Worm (Caenorhabditis elegans) whole organism, L4 larva: Measurements from ENCODE around the gene K11H12.10.
A peak's percentile ranks its signal among the peaks of the same experiment; 100 is the strongest.

Source experiments
- F10B5.3 ChIP-seq: sonication (generic microtip); optimal IDR thresholded peaks from 2 replicates; lab custom pipeline; 2016; ENCODE audit warnings: mild to moderate bottlenecking, missing genetic modification characterization, missing compliant biosample characterization
- F37D6.2 ChIP-seq: sonication (generic microtip); optimal IDR thresholded peaks from 2 replicates; lab custom pipeline; 2016; ENCODE audit warnings: mild to moderate bottlenecking, missing genetic modification characterization, missing compliant biosample characterization
- T20F7.1 ChIP-seq: fragments of 200-800 bp; sonication (Bioruptor generic); optimal IDR thresholded peaks from 2 replicates; lab custom pipeline; 2018; ENCODE audit warnings: mild to moderate bottlenecking, missing genetic modification characterization, missing compliant biosample characterization
- ZK337.2 ChIP-seq: fragments of 200-800 bp; sonication (Bioruptor generic); IDR thresholded peaks from 2 replicates; pipeline ENCODE4 v1.3.6; 2022; ENCODE audit warnings: missing genetic modification reagents, missing genetic modification characterization, missing compliant biosample characterization
- aha-1 ChIP-seq: fragments of 150-350 bp; peaks from one replicate; lab custom pipeline; 2014; ENCODE audit warnings: missing biosample characterization, missing genetic modification characterization
- arid-1 ChIP-seq: fragments of 200-800 bp; sonication (Bioruptor generic); conservative IDR thresholded peaks from 2 replicates; pipeline ENCODE4 v1.3.6; 2022; ENCODE audit warnings: missing genetic modification reagents, missing genetic modification characterization, missing compliant biosample characterization
- ceh-20 ChIP-seq: fragments of 200-800 bp; sonication (Bioruptor generic); IDR thresholded peaks from 2 replicates; pipeline ENCODE4 v1.3.6; 2022; ENCODE audit warnings: missing genetic modification reagents, missing genetic modification characterization, missing compliant biosample characterization
- ceh-28 ChIP-seq: fragments of 150-350 bp; optimal IDR thresholded peaks from 2 replicates; lab custom pipeline; 2014; ENCODE audit warnings: missing biosample characterization, missing genetic modification reagents, missing genetic modification characterization
- ceh-32 ChIP-seq: sonication (generic microtip); optimal IDR thresholded peaks from 2 replicates; lab custom pipeline; 2016; ENCODE audit warnings: mild to moderate bottlenecking, missing genetic modification characterization, missing compliant biosample characterization; ENCODE audit not compliant: poor library complexity
- ceh-44 ChIP-seq: fragments of 200-800 bp; sonication (Bioruptor generic); IDR thresholded peaks from 2 replicates; pipeline ENCODE4 v1.3.6; 2022; ENCODE audit warnings: missing genetic modification reagents, missing genetic modification characterization, missing compliant biosample characterization
- ctbp-1 ChIP-seq: fragments of 200-800 bp; sonication (Bioruptor generic); IDR thresholded peaks from 2 replicates; pipeline ENCODE4 v1.3.6; 2022; ENCODE audit warnings: missing genetic modification reagents, missing genetic modification characterization, missing compliant biosample characterization
- daf-12 ChIP-seq: fragments of 150-350 bp; optimal IDR thresholded peaks from 2 replicates; lab custom pipeline; 2014; ENCODE audit warnings: missing biosample characterization, missing genetic modification reagents, missing genetic modification characterization
- daf-16 ChIP-seq, 3 experiments: sonication (generic microtip); optimal IDR thresholded peaks; 2 replicates each; lab custom pipeline; 2016 to 2017; ENCODE audit warnings: missing genetic modification characterization in 3 of 3, missing genetic modification reagents in 3 of 3, mild to moderate bottlenecking in 2 of 3, missing compliant biosample characterization in 2 of 3, missing biosample characterization in 1 of 3, moderate library complexity in 1 of 3
- dmd-8 ChIP-seq: fragments of 200-800 bp; sonication (Bioruptor generic); IDR thresholded peaks from 2 replicates; pipeline ENCODE4 v1.3.6; 2022; ENCODE audit warnings: missing genetic modification characterization, missing compliant biosample characterization
- dve-1 ChIP-seq: sonication (generic microtip); optimal IDR thresholded peaks from 2 replicates; lab custom pipeline; 2017; ENCODE audit warnings: antibody characterized with exemption, mild to moderate bottlenecking, missing genetic modification characterization, missing compliant biosample characterization; ENCODE audit not compliant: insufficient read depth
- egl-27 ChIP-seq: sonication (generic microtip); optimal IDR thresholded peaks from 3 replicates; lab custom pipeline; 2017; ENCODE audit warnings: missing biosample characterization, missing genetic modification reagents, missing genetic modification characterization
- fkh-10 ChIP-seq: fragments of 150-350 bp; optimal IDR thresholded peaks from 2 replicates; lab custom pipeline; 2014; ENCODE audit warnings: missing biosample characterization, missing genetic modification reagents, missing genetic modification characterization
- gei-8 ChIP-seq: fragments of 200-800 bp; sonication (Bioruptor generic); optimal IDR thresholded peaks from 2 replicates; lab custom pipeline; 2018; ENCODE audit warnings: mild to moderate bottlenecking, missing genetic modification characterization, missing compliant biosample characterization
- hlh-11 ChIP-seq: fragments of 200-800 bp; sonication (Bioruptor generic); optimal IDR thresholded peaks from 2 replicates; lab custom pipeline; 2018; ENCODE audit warnings: mild to moderate bottlenecking, missing genetic modification characterization, missing compliant biosample characterization
- hmg-1.1 ChIP-seq: fragments of 200-800 bp; sonication (Bioruptor generic); IDR thresholded peaks from 2 replicates; pipeline ENCODE4 v1.3.6; 2022; ENCODE audit warnings: missing genetic modification reagents, missing genetic modification characterization, missing compliant biosample characterization
- mdl-1 ChIP-seq, 2 experiments: fragments of 150-350 bp in 1 of 2; sonication (generic microtip) in 1 of 2; optimal IDR thresholded peaks; 2 replicates each; lab custom pipeline; 2014 to 2017; ENCODE audit warnings: missing biosample characterization in 2 of 2, missing genetic modification characterization in 2 of 2
- mep-1 ChIP-seq: fragments of 150-350 bp; sonication (generic microtip); optimal IDR thresholded peaks from 3 replicates; lab custom pipeline; 2014; ENCODE audit warnings: missing biosample characterization, missing genetic modification characterization
- mes-2 ChIP-seq: sonication (generic microtip); optimal IDR thresholded peaks from 2 replicates; lab custom pipeline; 2016; ENCODE audit warnings: missing genotype, mild to moderate bottlenecking, missing genetic modification characterization, missing compliant biosample characterization; ENCODE audit not compliant: poor library complexity, severe bottlenecking
- nhr-10 ChIP-seq: fragments of 150-350 bp; optimal IDR thresholded peaks from 2 replicates; lab custom pipeline; 2014; ENCODE audit warnings: missing biosample characterization, missing genetic modification characterization
- nhr-102 ChIP-seq: sonication (generic microtip); optimal IDR thresholded peaks from 2 replicates; lab custom pipeline; 2016; ENCODE audit warnings: mild to moderate bottlenecking, missing genetic modification characterization, moderate library complexity, missing compliant biosample characterization
- nhr-11 ChIP-seq: fragments of 150-350 bp; optimal IDR thresholded peaks from 2 replicates; lab custom pipeline; 2014; ENCODE audit warnings: missing biosample characterization, missing genetic modification characterization
- nhr-25 ChIP-seq: sonication (generic microtip); optimal IDR thresholded peaks from 2 replicates; lab custom pipeline; 2017; ENCODE audit warnings: missing genetic modification characterization, mild to moderate bottlenecking, missing compliant biosample characterization, antibody characterized with exemption, moderate library complexity, borderline replicate concordance; ENCODE audit not compliant: insufficient read depth
- nhr-28 ChIP-seq: fragments of 150-350 bp; optimal IDR thresholded peaks from 2 replicates; lab custom pipeline; 2014; ENCODE audit warnings: missing biosample characterization, missing genetic modification characterization
- nhr-42 ChIP-seq: fragments of 200-800 bp; sonication (Bioruptor generic); IDR thresholded peaks from 2 replicates; pipeline ENCODE4 v1.3.6; 2022; ENCODE audit warnings: missing genetic modification characterization, missing compliant biosample characterization
- nhr-48 ChIP-seq: sonication (generic microtip); optimal IDR thresholded peaks from 2 replicates; lab custom pipeline; 2016; ENCODE audit warnings: mild to moderate bottlenecking, missing genetic modification characterization, missing compliant biosample characterization
- nhr-6 ChIP-seq: fragments of 150-350 bp; optimal IDR thresholded peaks from 2 replicates; lab custom pipeline; 2014; ENCODE audit warnings: missing biosample characterization, missing genetic modification characterization
- skn-1 ChIP-seq: fragments of 150-350 bp; optimal IDR thresholded peaks from 2 replicates; lab custom pipeline; 2014; ENCODE audit warnings: missing biosample characterization, missing genetic modification characterization
- snpc-1.2 ChIP-seq: fragments of 200-800 bp; sonication (Bioruptor generic); IDR thresholded peaks from 2 replicates; pipeline ENCODE4 v1.3.6; 2022; ENCODE audit warnings: missing genetic modification reagents, missing genetic modification characterization, missing compliant biosample characterization
- snpc-4 ChIP-seq: fragments of 150-350 bp; optimal IDR thresholded peaks from 2 replicates; lab custom pipeline; 2014; ENCODE audit warnings: missing biosample characterization, missing genetic modification characterization
- tag-97 ChIP-seq: fragments of 200-800 bp; sonication (Bioruptor generic); IDR thresholded peaks from 2 replicates; pipeline ENCODE4 v1.3.6; 2022; ENCODE audit warnings: missing genetic modification characterization, missing compliant biosample characterization
- tra-1 ChIP-seq: fragments of 200-800 bp; sonication (Bioruptor generic); IDR thresholded peaks from 2 replicates; pipeline ENCODE4 v1.3.6; 2022; ENCODE audit warnings: missing genetic modification reagents, missing genetic modification characterization, missing compliant biosample characterization
- unc-39 ChIP-seq: sonication (generic microtip); optimal IDR thresholded peaks from 2 replicates; lab custom pipeline; 2017; ENCODE audit warnings: missing biosample characterization, missing genetic modification characterization
- unc-62 ChIP-seq, 3 experiments: fragments of 150-350 bp in 1 of 3; sonication (generic microtip); optimal IDR thresholded peaks in 2 of 3; peaks in 1 of 3; 1 replicate in 1 of 3; 2 replicates in 2 of 3; lab custom pipeline; 2014 to 2017; ENCODE audit warnings: missing biosample characterization in 3 of 3, missing genetic modification characterization in 3 of 3, missing genetic modification reagents in 3 of 3, missing genotype in 1 of 3
- vab-7 ChIP-seq: fragments of 200-800 bp; sonication (Bioruptor generic); IDR thresholded peaks from 2 replicates; pipeline ENCODE4 v1.3.6; 2022; ENCODE audit warnings: missing genetic modification reagents, missing genetic modification characterization, missing compliant biosample characterization
- zag-1 ChIP-seq: fragments of 150-350 bp; optimal IDR thresholded peaks from 2 replicates; lab custom pipeline; 2014; ENCODE audit warnings: missing biosample characterization, missing genetic modification characterization
- zip-11 ChIP-seq: fragments of 200-800 bp; sonication (Bioruptor generic); IDR thresholded peaks from 2 replicates; pipeline ENCODE4 v1.3.6; 2022; ENCODE audit warnings: missing genetic modification characterization, missing compliant biosample characterization

K11H12.10 gene

ce11 chrIV:639167-639566, 36.7 kb upstream of the K11H12.10 start:
- TF ChIP-seq mdl-1 (tag; optimal IDR thresholded peaks at IDR 0.05; lab: Kevin White, UChicago) (no peak), nhr-42 (GFP tag; lab: Robert Waterston, UW) (no peak), mep-1 (tag; lab: Kevin White, UChicago) (no peak), snpc-4 (tag; lab: Kevin White, UChicago) (no peak), aha-1 (tag; lab: Kevin White, UChicago) (peak; percentile 72), snpc-1.2 (no peak), nhr-10 (tag; lab: Kevin White, UChicago) (no peak), nhr-48 (no peak), unc-62 (GFP tag; optimal IDR thresholded peaks at IDR 0.05 in 1 of 2; lab: Kevin White, UChicago) (peak in 1 of 2 experiments; percentile 42), unc-62 (tag; optimal IDR thresholded peaks at IDR 0.05; lab: Kevin White, UChicago) (no peak), ctbp-1 (GFP tag; lab: Robert Waterston, UW) (no peak)

DNA sequence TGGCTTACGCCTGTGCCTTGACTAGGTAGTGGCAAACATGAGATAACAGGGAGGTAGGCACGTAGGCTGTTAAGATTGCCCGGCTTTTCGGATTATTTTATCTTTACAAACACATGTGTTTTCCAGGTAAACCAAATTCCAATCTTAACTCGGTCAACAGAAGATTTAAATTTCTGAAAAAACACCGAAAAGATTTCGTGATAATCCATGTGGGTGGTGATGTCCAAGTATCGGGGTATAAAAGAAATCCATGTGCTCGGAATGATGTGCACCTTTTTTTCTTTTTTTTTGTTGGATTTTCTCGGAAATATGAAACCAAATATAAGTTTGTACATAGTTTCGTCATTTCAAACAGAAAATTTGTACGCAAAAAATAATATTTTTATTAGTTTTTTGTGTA, 32.4 kb upstream of the K11H12.10 start:
- TF ChIP-seq mes-2 (tag; lab: Kevin White, UChicago) (no peak), F10B5.3 (tag; lab: Kevin White, UChicago) (no peak), nhr-25 (tag; lab: Kevin White, UChicago) (no peak), unc-62 (GFP tag; optimal IDR thresholded peaks at IDR 0.05 in 1 of 2; lab: Kevin White, UChicago) (no peak), unc-62 (tag; optimal IDR thresholded peaks at IDR 0.05; lab: Kevin White, UChicago) (no peak), dmd-8 (GFP tag; lab: Robert Waterston, UW) (no peak), ceh-44 (GFP tag; lab: Robert Waterston, UW) (no peak), nhr-102 (tag; lab: Kevin White, UChicago) (no peak), hmg-1.1 (GFP tag; lab: Robert Waterston, UW) (no peak), dve-1 (tag; lab: Kevin White, UChicago) (no peak), tra-1 (GFP tag; lab: Robert Waterston, UW) (no peak), unc-39 (no peak), gei-8 (GFP tag; lab: Kevin White, UChicago) (no peak), fkh-10 (GFP tag; lab: Kevin White, UChicago) (no peak), skn-1 (no peak), arid-1 (GFP tag; lab: Robert Waterston, UW) (no peak), zip-11 (GFP tag; lab: Robert Waterston, UW) (no peak), zag-1 (tag; lab: Kevin White, UChicago) (no peak), nhr-28 (no peak), vab-7 (GFP tag; lab: Robert Waterston, UW) (no peak)
- TF ChIP-seq, all 104 proteins: peak for 0

- TF ChIP-seq mep-1 (tag; lab: Kevin White, UChicago) = no peak
- TF ChIP-seq ZK337.2 (GFP tag; lab: Robert Waterston, UW) = no peak
- TF ChIP-seq daf-16 (GFP tag; optimal IDR thresholded peaks at IDR 0.05; lab: Kevin White, UChicago) = no peak
- no peak for TF ChIP-seq daf-16 (tag; optimal IDR thresholded peaks at IDR 0.05; lab: Kevin White, UChicago)
- TF ChIP-seq snpc-4 (tag; lab: Kevin White, UChicago) = no peak
- TF ChIP-seq zip-11 (GFP tag; lab: Robert Waterston, UW) = no peak
- no peak for TF ChIP-seq nhr-28
- TF ChIP-seq ceh-32 (tag; lab: Kevin White, UChicago) = no peak
- no peak for TF ChIP-seq F37D6.2 (tag; lab: Kevin White, UChicago)
- TF ChIP-seq nhr-6 = no peak
- no peak for TF ChIP-seq tag-97 (GFP tag; lab: Robert Waterston, UW)
- no peak for TF ChIP-seq T20F7.1 (GFP tag; lab: Kevin White, UChicago)
- TF ChIP-seq egl-27 = no peak
- no peak for TF ChIP-seq ceh-20 (GFP tag; lab: Robert Waterston, UW)
- no peak for TF ChIP-seq nhr-11 (tag; lab: Kevin White, UChicago)
- TF ChIP-seq ceh-28 = no peak
- TF ChIP-seq mdl-1 (tag; optimal IDR thresholded peaks at IDR 0.05; lab: Kevin White, UChicago) = no peak
- no peak for TF ChIP-seq hlh-11
- no peak for TF ChIP-seq daf-12 (tag; lab: Kevin White, UChicago)
Observed at ce11 chrIV:648362-648761, 27.5 kb upstream of the K11H12.10 start.
